Fruit fly (Drosophila melanogaster) whole organism, embryonic: ENCODE results near the gene CG15517.
A peak's percentile ranks its signal among the peaks of the same experiment; 100 is the strongest.

Experiments used
- Atf3 ChIP-seq: fragments of 200-800 bp; sonication (Bioruptor generic); optimal IDR thresholded peaks from 3 replicates; lab custom pipeline; 2016; ENCODE audit warnings: missing biosample characterization, missing genetic modification characterization
- CG10274 ChIP-seq: fragments of 200-800 bp; sonication (Bioruptor generic); optimal IDR thresholded peaks from 3 replicates; lab custom pipeline; 2017; ENCODE audit warnings: missing biosample characterization, mild to moderate bottlenecking, missing genetic modification characterization
- CG11456 ChIP-seq: fragments of 200-800 bp; sonication (Bioruptor generic); IDR thresholded peaks from 3 replicates; pipeline ENCODE4 v1.3.6; 2022; ENCODE audit warnings: missing biosample characterization, missing genetic modification characterization
- CG12219 ChIP-seq: fragments of 200-800 bp; sonication (Bioruptor generic); optimal IDR thresholded peaks from 3 replicates; lab custom pipeline; 2018; ENCODE audit warnings: missing biosample characterization, mild to moderate bottlenecking, missing genetic modification characterization
- CG15601 ChIP-seq: fragments of 200-800 bp; sonication (Bioruptor generic); optimal IDR thresholded peaks from 3 replicates; lab custom pipeline; 2019; ENCODE audit warnings: missing biosample characterization, mild to moderate bottlenecking, missing genetic modification characterization, moderate library complexity
- CG16815 ChIP-seq: fragments of 200-800 bp; sonication (Bioruptor generic); optimal IDR thresholded peaks from 3 replicates; lab custom pipeline; 2017; ENCODE audit warnings: missing biosample characterization, mild to moderate bottlenecking, missing genetic modification characterization
- CG18599 ChIP-seq: fragments of 200-800 bp; sonication (Bioruptor generic); optimal IDR thresholded peaks from 3 replicates; lab custom pipeline; 2017; ENCODE audit warnings: missing biosample characterization, missing genetic modification characterization, mild to moderate bottlenecking, moderate library complexity, missing genetic modification reagents
- CG3065 ChIP-seq: fragments of 200-800 bp; sonication (Bioruptor generic); optimal IDR thresholded peaks from 2 replicates; lab custom pipeline; 2016; ENCODE audit warnings: missing biosample characterization, missing genetic modification characterization
- CG33557 ChIP-seq: fragments of 200-800 bp; sonication (Bioruptor generic); optimal IDR thresholded peaks from 2 replicates; lab custom pipeline; 2019; ENCODE audit warnings: missing biosample characterization, mild to moderate bottlenecking, missing genetic modification characterization, moderate library complexity
- CG34376 ChIP-seq: fragments of 200-800 bp; sonication (Bioruptor generic); optimal IDR thresholded peaks from 2 replicates; lab custom pipeline; 2018; ENCODE audit warnings: missing biosample characterization, mild to moderate bottlenecking, missing genetic modification characterization
- CG34422 ChIP-seq: fragments of 200-800 bp; sonication (Bioruptor generic); IDR thresholded peaks from 3 replicates; pipeline ENCODE4 v1.3.6; 2022; ENCODE audit warnings: missing biosample characterization, missing genetic modification characterization
- CG5953 ChIP-seq: fragments of 200-800 bp; sonication (Bioruptor generic); IDR thresholded peaks from 2 replicates; pipeline ENCODE4 v1.3.6; 2022; ENCODE audit warnings: missing biosample characterization, missing genetic modification characterization
- CG6175 ChIP-seq: fragments of 200-800 bp; sonication (Bioruptor generic); IDR thresholded peaks from 3 replicates; pipeline ENCODE4 v1.3.6; 2022; ENCODE audit warnings: missing biosample characterization, missing genetic modification characterization
- CG6254 ChIP-seq: fragments of 200-800 bp; sonication (Bioruptor generic); optimal IDR thresholded peaks from 3 replicates; lab custom pipeline; 2017; ENCODE audit warnings: mild to moderate bottlenecking, missing biosample characterization, missing genetic modification reagents, missing genetic modification characterization
- CG6765 ChIP-seq: fragments of 200-800 bp; sonication (Bioruptor generic); optimal IDR thresholded peaks from 3 replicates; lab custom pipeline; 2017; ENCODE audit warnings: missing biosample characterization, mild to moderate bottlenecking, missing genetic modification characterization
- CG6791 ChIP-seq: fragments of 200-800 bp; sonication (Bioruptor generic); IDR thresholded peaks from 3 replicates; pipeline ENCODE4 v1.3.6; 2022; ENCODE audit warnings: missing biosample characterization, missing genetic modification characterization; ENCODE audit not compliant: partially characterized antibody
- CG7928 ChIP-seq: fragments of 200-800 bp; sonication (Bioruptor generic); optimal IDR thresholded peaks from 2 replicates; lab custom pipeline; 2017; ENCODE audit warnings: missing biosample characterization, mild to moderate bottlenecking, missing genetic modification characterization
- CG8388 ChIP-seq: fragments of 200-800 bp; sonication (Bioruptor generic); optimal IDR thresholded peaks from 2 replicates; lab custom pipeline; 2019; ENCODE audit warnings: missing biosample characterization, mild to moderate bottlenecking, missing genetic modification characterization, moderate library complexity
- CrebB ChIP-seq: fragments of 200-800 bp; sonication (Bioruptor generic); optimal IDR thresholded peaks from 3 replicates; lab custom pipeline; 2018; ENCODE audit warnings: missing biosample characterization, mild to moderate bottlenecking, missing genetic modification characterization
- Doc2 ChIP-seq: fragments of 200-800 bp; sonication (Bioruptor generic); IDR thresholded peaks from 2 replicates; pipeline ENCODE4 v1.3.6; 2022; ENCODE audit warnings: missing biosample characterization, missing genetic modification characterization
- Dp ChIP-seq: fragments of 200-800 bp; sonication (Bioruptor generic); optimal IDR thresholded peaks from 2 replicates; lab custom pipeline; 2018; ENCODE audit warnings: missing biosample characterization, mild to moderate bottlenecking, missing genetic modification characterization, moderate library complexity
- Ets97D ChIP-seq: fragments of 200-800 bp; sonication (Bioruptor generic); optimal IDR thresholded peaks from 3 replicates; lab custom pipeline; 2016; ENCODE audit warnings: missing biosample characterization, missing genetic modification characterization
- Lhr ChIP-seq: fragments of 200-800 bp; sonication (Bioruptor generic); optimal IDR thresholded peaks from 3 replicates; lab custom pipeline; 2017; ENCODE audit warnings: mild to moderate bottlenecking, missing biosample characterization, missing genetic modification reagents, missing genetic modification characterization
- MTF-1 ChIP-seq: fragments of 200-800 bp; sonication (Bioruptor generic); optimal IDR thresholded peaks from 2 replicates; lab custom pipeline; 2018; ENCODE audit warnings: missing biosample characterization, mild to moderate bottlenecking, missing genetic modification characterization, borderline replicate concordance
- Max ChIP-seq: fragments of 200-800 bp; sonication (Bioruptor generic); optimal IDR thresholded peaks from 2 replicates; lab custom pipeline; 2016; ENCODE audit warnings: missing biosample characterization, mild to moderate bottlenecking, missing genetic modification characterization
- NC2β ChIP-seq: fragments of 200-800 bp; sonication (Bioruptor generic); optimal IDR thresholded peaks from 2 replicates; lab custom pipeline; 2016; ENCODE audit warnings: missing biosample characterization, missing genetic modification characterization
- Ptx1 ChIP-seq: fragments of 200-800 bp; sonication (Bioruptor generic); IDR thresholded peaks from 2 replicates; pipeline ENCODE4 v1.3.6; 2022; ENCODE audit warnings: missing biosample characterization, missing genetic modification characterization
- bigmax ChIP-seq: fragments of 200-800 bp; sonication (Bioruptor generic); optimal IDR thresholded peaks from 2 replicates; lab custom pipeline; 2018; ENCODE audit warnings: missing biosample characterization, mild to moderate bottlenecking, missing genetic modification characterization
- bsh ChIP-seq, 2 experiments: fragments of 200-800 bp; sonication (Bioruptor generic); optimal IDR thresholded peaks; 2 replicates each; lab custom pipeline; 2017 to 2018; ENCODE audit warnings: mild to moderate bottlenecking in 2 of 2, missing biosample characterization in 2 of 2, missing genetic modification characterization in 2 of 2, moderate library complexity in 1 of 2
- dati ChIP-seq: fragments of 200-800 bp; sonication (Bioruptor generic); IDR thresholded peaks from 2 replicates; pipeline ENCODE4 v1.3.6; 2022; ENCODE audit warnings: missing biosample characterization, missing genetic modification characterization
- dm ChIP-seq: fragments of 200-800 bp; sonication (Bioruptor generic); optimal IDR thresholded peaks from 3 replicates; lab custom pipeline; 2016; ENCODE audit warnings: missing biosample characterization, missing genetic modification characterization
- dpn ChIP-seq, 2 experiments: fragments of 200-800 bp; sonication (Bioruptor generic); optimal IDR thresholded peaks; 3 replicates each; lab custom pipeline; 2016; ENCODE audit warnings: missing biosample characterization in 2 of 2, missing genetic modification characterization in 2 of 2
- fd64A ChIP-seq: fragments of 200-800 bp; sonication (Bioruptor generic); optimal IDR thresholded peaks from 3 replicates; lab custom pipeline; 2018; ENCODE audit warnings: missing biosample characterization, mild to moderate bottlenecking, missing genetic modification characterization
- fd96Cb ChIP-seq: fragments of 200-800 bp; sonication (Bioruptor generic); optimal IDR thresholded peaks from 2 replicates; lab custom pipeline; 2018; ENCODE audit warnings: missing biosample characterization, mild to moderate bottlenecking, missing genetic modification characterization, moderate library complexity
- ftz-f1 ChIP-seq: fragments of 200-800 bp; sonication (Bioruptor generic); optimal IDR thresholded peaks from 2 replicates; lab custom pipeline; 2016; ENCODE audit warnings: missing biosample characterization, missing genetic modification characterization
- fu2 ChIP-seq: fragments of 200-800 bp; sonication (Bioruptor generic); optimal IDR thresholded peaks from 2 replicates; lab custom pipeline; 2016; ENCODE audit warnings: missing biosample characterization, missing genetic modification characterization
- gce ChIP-seq: fragments of 200-800 bp; sonication (Bioruptor generic); IDR thresholded peaks from 3 replicates; pipeline ENCODE4 v1.3.6; 2022; ENCODE audit warnings: missing biosample characterization, missing genetic modification characterization
- gsb ChIP-seq: fragments of 200-800 bp; sonication (Bioruptor generic); IDR thresholded peaks from 2 replicates; pipeline ENCODE4 v1.3.6; 2022; ENCODE audit warnings: missing biosample characterization, missing genetic modification characterization
- gsb-n ChIP-seq: fragments of 200-800 bp; sonication (Bioruptor generic); optimal IDR thresholded peaks from 3 replicates; lab custom pipeline; 2018; ENCODE audit warnings: missing biosample characterization, mild to moderate bottlenecking, missing genetic modification characterization
- hb ChIP-seq: fragments of 200-800 bp; sonication (Bioruptor generic); IDR thresholded peaks from 3 replicates; pipeline ENCODE4 v1.3.6; 2022; ENCODE audit warnings: missing biosample characterization, missing genetic modification characterization; ENCODE audit not compliant: partially characterized antibody
- ind ChIP-seq: fragments of 200-800 bp; sonication (Bioruptor generic); optimal IDR thresholded peaks from 3 replicates; lab custom pipeline; 2016; ENCODE audit warnings: missing biosample characterization, missing genetic modification characterization
- jing ChIP-seq: fragments of 200-800 bp; sonication (Bioruptor generic); optimal IDR thresholded peaks from 2 replicates; lab custom pipeline; 2018; ENCODE audit warnings: missing biosample characterization, mild to moderate bottlenecking, missing genetic modification characterization
- lola ChIP-seq, 3 experiments: fragments of >200 bp in 2 of 3; fragments of 200-800 bp in 1 of 3; sonication (Bioruptor generic) in 1 of 3; optimal IDR thresholded peaks; 2 replicates each; lab custom pipeline; 2017 to 2019; ENCODE audit warnings: missing biosample characterization in 3 of 3, missing genetic modification characterization in 3 of 3, mild to moderate bottlenecking in 1 of 3, moderate library complexity in 1 of 3
- peb ChIP-seq: fragments of 200-800 bp; sonication (Bioruptor generic); IDR thresholded peaks from 2 replicates; pipeline ENCODE4 v1.3.6; 2022; ENCODE audit warnings: missing biosample characterization, missing genetic modification characterization
- pho ChIP-seq: fragments of 200-800 bp; sonication (Bioruptor generic); optimal IDR thresholded peaks from 2 replicates; lab custom pipeline; 2016; ENCODE audit warnings: missing biosample characterization, missing genetic modification characterization
- phol ChIP-seq: fragments of 200-800 bp; sonication (Bioruptor generic); optimal IDR thresholded peaks from 3 replicates; lab custom pipeline; 2018; ENCODE audit warnings: missing biosample characterization, mild to moderate bottlenecking, missing genetic modification characterization, moderate library complexity
- pum ChIP-seq: fragments of 200-800 bp; sonication (Bioruptor generic); optimal IDR thresholded peaks from 2 replicates; lab custom pipeline; 2016; ENCODE audit warnings: missing biosample characterization, missing genetic modification characterization
- salm ChIP-seq: fragments of 200-800 bp; sonication (Bioruptor generic); optimal IDR thresholded peaks from 2 replicates; lab custom pipeline; 2018; ENCODE audit warnings: missing biosample characterization, mild to moderate bottlenecking, missing genetic modification characterization
- sens-2 ChIP-seq: fragments of 200-800 bp; sonication (Bioruptor generic); IDR thresholded peaks from 2 replicates; pipeline ENCODE4 v1.3.6; 2022; ENCODE audit warnings: missing biosample characterization, missing genetic modification characterization
- shn ChIP-seq: fragments of 200-800 bp; sonication (Bioruptor generic); optimal IDR thresholded peaks from 3 replicates; lab custom pipeline; 2016; ENCODE audit warnings: missing biosample characterization, missing genetic modification characterization
- zfh1 ChIP-seq: fragments of 200-800 bp; sonication (Bioruptor generic); IDR thresholded peaks from 3 replicates; pipeline ENCODE4 v1.3.6; 2022; ENCODE audit warnings: missing biosample characterization, missing genetic modification characterization

The CG15517 gene

dm6 chr3R:29859763-29860162 is 43.9 kb downstream of the CG15517 start (continued):
- TF ChIP-seq gsb-n (tag; lab: Kevin White, UChicago) (no peak), jing (GFP tag; lab: Kevin White, UChicago) (no peak), CrebB (tag; lab: Kevin White, UChicago) (peak; percentile 53), Ptx1 (peak; percentile 49), hb (GFP tag; lab: Robert Waterston, UW) (no peak), pho (GFP tag; lab: Kevin White, UChicago) (peak; percentile 42), CG15601 (tag; lab: Kevin White, UChicago) (peak; percentile 44), fd64A (GFP tag; lab: Kevin White, UChicago) (no peak), bsh (GFP tag; optimal IDR thresholded peaks at IDR 0.05; lab: Kevin White, UChicago) (peak in 1 of 2 experiments; percentile 24), lola (GFP tag; optimal IDR thresholded peaks at IDR 0.05; lab: Kevin White, UChicago) (no peak), shn (no peak), dpn (GFP tag; optimal IDR thresholded peaks at IDR 0.05; lab: Kevin White, UChicago) (peak in 1 of 2 experiments; percentile 60), dm (no peak), Doc2 (no peak), zfh1 (GFP tag; lab: Robert Waterston, UW) (peak; percentile 56; the same call in 2 of the 3 replicates), CG6765 (GFP tag; lab: Kevin White, UChicago) (no peak), dati (GFP tag; lab: Robert Waterston, UW) (peak; percentile 23; the same call in 1 of the 2 replicates), CG33557 (GFP tag; lab: Kevin White, UChicago) (no peak), ftz-f1 (GFP tag; lab: Kevin White, UChicago) (no peak), pum (no peak), CG34376 (GFP tag; lab: Kevin White, UChicago) (peak; percentile 64), gsb (no peak), MTF-1 (GFP tag; lab: Kevin White, UChicago) (peak; percentile 20)

dm6 chr3R:29858806-29859205 is 44.8 kb downstream of the CG15517 start, which contains the start of gene CG7824:
Gene CG7824 (minus strand): TSS chr3R:29858936.
- TF ChIP-seq CG11456 (GFP tag; lab: Robert Waterston, UW) (no peak), CG6175 (GFP tag; lab: Robert Waterston, UW) (no peak), Atf3 (GFP tag; lab: Kevin White, UChicago) (no peak), Lhr (GFP tag; lab: Kevin White, UChicago) (peak; percentile 30), Ets97D (GFP tag; lab: Kevin White, UChicago) (peak; percentile 45), CG34376 (GFP tag; lab: Kevin White, UChicago) (no peak), Max (GFP tag; lab: Kevin White, UChicago) (no peak), fd96Cb (no peak), NC2β (no peak), CG6254 (no peak), CG7928 (GFP tag; lab: Kevin White, UChicago) (peak; percentile 54), CG16815 (no peak), fu2 (GFP tag; lab: Kevin White, UChicago) (no peak), salm (tag; lab: Kevin White, UChicago) (no peak), CG6791 (GFP tag; lab: Robert Waterston, UW) (0 out of 3 replicates have a peak, but pooled peaks have one; percentile 22), sens-2 (GFP tag; lab: Robert Waterston, UW) (no peak), ind (no peak), bigmax (GFP tag; lab: Kevin White, UChicago) (peak; percentile 31), peb (GFP tag; lab: Robert Waterston, UW) (no peak), CG34422 (GFP tag; lab: Robert Waterston, UW) (no peak), CG12219 (GFP tag; lab: Kevin White, UChicago) (no peak), CG18599 (GFP tag; lab: Kevin White, UChicago) (no peak), CG8388 (peak; percentile 51), CG5953 (GFP tag; lab: Robert Waterston, UW) (no peak), CG3065 (GFP tag; lab: Kevin White, UChicago) (no peak), Dp (GFP tag; lab: Kevin White, UChicago) (peak; percentile 81), CG10274 (GFP tag; lab: Kevin White, UChicago) (no peak), phol (peak; percentile 23), gce (no peak)
